Worm (Caenorhabditis elegans): ENCODE measurements around the gene srj-33.

ce11 chrV:9911165-9911564 is 26.2 kb downstream of the srj-33 start:
- TF ChIP-seq ama-1 (optimal IDR thresholded peaks at IDR 0.05) (no peak), nhr-28 (tag; optimal IDR thresholded peaks at IDR 0.05) (no peak), nhr-12 (tag; optimal IDR thresholded peaks at IDR 0.05) (no peak), pha-4 (tag; optimal IDR thresholded peaks at IDR 0.05) (no peak), nhr-237 (tag; optimal IDR thresholded peaks at IDR 0.05) (no peak), snpc-4 (tag; optimal IDR thresholded peaks at IDR 0.05) (no peak), ceh-82 (tag; optimal IDR thresholded peaks at IDR 0.05) (no peak), mdl-1 (tag; optimal IDR thresholded peaks at IDR 0.05) (no peak)

All from whole organism, L3 larva.